Worm (Caenorhabditis elegans): ENCODE results near the gene pges-2.

pges-2 gene

DNA sequence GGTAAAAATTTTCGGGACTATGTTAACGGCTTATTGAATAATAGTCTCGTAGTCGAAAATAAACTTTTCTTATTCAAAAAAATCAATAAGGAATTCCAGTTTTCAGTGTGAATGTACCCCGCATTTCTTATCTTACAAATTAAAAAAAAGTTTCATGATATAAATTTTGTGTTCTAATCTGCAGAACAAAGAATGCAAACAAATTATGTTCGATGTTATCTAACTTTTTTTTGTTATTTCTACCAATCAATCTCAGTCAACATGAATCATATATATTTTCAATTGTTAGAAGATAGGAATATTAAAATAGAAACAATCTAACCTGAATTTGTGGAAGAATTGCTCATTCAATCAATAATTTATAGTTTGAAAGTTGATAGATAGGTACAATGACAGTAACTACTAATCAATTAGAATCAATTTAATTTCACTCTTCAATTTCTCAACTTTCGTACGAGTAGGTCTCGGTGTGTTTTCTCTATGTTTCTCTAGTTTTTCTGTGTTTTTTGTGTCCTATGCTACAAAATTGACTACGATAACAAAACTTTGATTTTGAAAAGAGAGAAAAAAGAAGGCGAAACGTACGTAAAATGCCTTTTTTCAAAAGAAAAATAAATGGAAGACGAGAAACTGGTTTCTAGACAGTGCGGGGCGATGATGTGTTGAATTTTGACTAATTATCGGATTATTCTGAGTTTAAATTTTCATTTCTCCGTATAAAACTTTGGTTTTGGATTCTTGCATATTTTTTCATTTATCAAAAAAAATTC, 17.5 kb downstream of the pges-2 start, which contains the start of the genes unc-43 and Y43C5B.3 (continued):
- peak; percentile 69 for TF ChIP-seq elt-2 (tag; optimal IDR thresholded peaks at IDR 0.05)
- no peak for TF ChIP-seq efl-3 (GFP tag; optimal IDR thresholded peaks at IDR 0.05)
- peak; percentile 83 for TF ChIP-seq blmp-1 (tag; optimal IDR thresholded peaks at IDR 0.05)
- no peak for TF ChIP-seq dpl-1 (GFP tag; optimal IDR thresholded peaks at IDR 0.05)
- no peak for TF ChIP-seq isw-1 (GFP tag; IDR thresholded peaks at IDR 0.05)
- no peak for TF ChIP-seq F16B12.6 (tag; optimal IDR thresholded peaks at IDR 0.05)
- no peak for TF ChIP-seq mef-2 (tag; optimal IDR thresholded peaks at IDR 0.05)
- no peak for TF ChIP-seq lir-3 (tag; optimal IDR thresholded peaks at IDR 0.05; ENCODE audit: poor library complexity)
- no peak for TF ChIP-seq ceh-90 (tag; optimal IDR thresholded peaks at IDR 0.05)
- TF ChIP-seq snpc-4 (tag; optimal IDR thresholded peaks at IDR 0.05) = no peak
- no peak for TF ChIP-seq pqm-1 (tag; optimal IDR thresholded peaks at IDR 0.05)
- TF ChIP-seq nhr-47 (tag; optimal IDR thresholded peaks at IDR 0.05) = no peak
- TF ChIP-seq swsn-7 (tag; optimal IDR thresholded peaks at IDR 0.05) = no peak
- TF ChIP-seq nhr-20 (tag; optimal IDR thresholded peaks at IDR 0.05) = peak; percentile 18
- no peak for TF ChIP-seq lin-14 (GFP tag; optimal IDR thresholded peaks at IDR 0.05)
- no peak for TF ChIP-seq ceh-88 (GFP tag; IDR thresholded peaks at IDR 0.05)
- no peak for TF ChIP-seq Y116A8C.19 (tag; optimal IDR thresholded peaks at IDR 0.05; ENCODE audit: borderline replicate concordance)
- TF ChIP-seq lin-39 (tag; optimal IDR thresholded peaks at IDR 0.05) = no peak
- no peak for TF ChIP-seq hlh-17 (GFP tag; optimal IDR thresholded peaks at IDR 0.05; ENCODE audit: borderline replicate concordance)
- TF ChIP-seq grh-1 (GFP tag; IDR thresholded peaks at IDR 0.05) = peak; percentile 56
- no peak for TF ChIP-seq ces-1 (GFP tag; optimal IDR thresholded peaks at IDR 0.05)

DNA sequence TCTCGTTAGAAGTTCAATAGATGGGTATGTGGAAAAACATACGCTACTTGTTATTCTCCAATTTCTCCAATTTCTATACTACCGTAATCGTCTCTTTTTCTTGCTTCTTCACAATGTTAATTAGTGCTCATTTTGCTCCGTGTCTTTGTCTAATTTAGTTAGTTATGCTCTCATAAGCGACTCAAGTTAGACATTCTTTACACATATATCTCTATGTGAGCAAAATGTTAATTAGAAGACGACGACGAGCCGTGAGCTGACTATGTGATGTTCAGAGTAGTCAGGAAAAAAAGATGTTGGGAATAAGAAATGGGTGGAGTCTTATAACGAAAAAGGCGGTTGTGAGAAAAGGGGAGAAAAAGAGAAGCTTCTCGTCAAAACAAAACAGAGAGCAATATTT, 20.1 kb downstream of the pges-2 start:
- TF ChIP-seq nhr-237 (tag; optimal IDR thresholded peaks at IDR 0.05) (no peak), lsy-2 (tag; optimal IDR thresholded peaks at IDR 0.05) (peak in 1 of 2 experiments; percentile 43), nhr-77 (tag; optimal IDR thresholded peaks at IDR 0.05) (no peak), unc-98 (GFP tag; IDR thresholded peaks at IDR 0.05) (no peak), efl-1 (optimal IDR thresholded peaks at IDR 0.05) (no peak), efl-1 (GFP tag; optimal IDR thresholded peaks at IDR 0.05 in 1 of 2) (peak in 1 of 2 experiments; percentile 60), lin-14 (GFP tag; optimal IDR thresholded peaks at IDR 0.05) (peak; percentile 70), ets-5 (GFP tag; IDR thresholded peaks at IDR 0.05) (no peak), unc-86 (tag; optimal IDR thresholded peaks at IDR 0.05) (peak; percentile 3), dsc-1 (tag; optimal IDR thresholded peaks at IDR 0.05) (peak; percentile 20)

DNA sequence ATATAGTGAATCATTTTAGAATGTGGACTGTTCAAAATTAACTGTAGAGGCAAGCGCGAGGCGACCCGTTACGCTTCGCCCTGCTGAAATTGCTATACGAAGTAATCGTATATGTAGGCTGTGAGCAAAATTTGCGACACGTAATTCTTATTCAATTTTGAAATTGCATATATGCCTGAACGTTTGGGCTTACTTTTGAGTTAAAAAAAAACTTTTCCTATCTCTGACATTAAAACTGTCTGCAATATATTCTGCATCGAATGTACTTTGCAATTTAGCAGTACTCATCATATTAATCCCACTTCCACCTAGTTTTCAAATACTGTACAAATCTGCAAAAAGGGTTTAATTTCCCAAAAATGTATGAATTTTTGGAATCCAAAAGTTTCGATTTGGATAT, 20.6 kb downstream of the pges-2 start:
- TF ChIP-seq hlh-4 (tag; optimal IDR thresholded peaks at IDR 0.05) = no peak

DNA sequence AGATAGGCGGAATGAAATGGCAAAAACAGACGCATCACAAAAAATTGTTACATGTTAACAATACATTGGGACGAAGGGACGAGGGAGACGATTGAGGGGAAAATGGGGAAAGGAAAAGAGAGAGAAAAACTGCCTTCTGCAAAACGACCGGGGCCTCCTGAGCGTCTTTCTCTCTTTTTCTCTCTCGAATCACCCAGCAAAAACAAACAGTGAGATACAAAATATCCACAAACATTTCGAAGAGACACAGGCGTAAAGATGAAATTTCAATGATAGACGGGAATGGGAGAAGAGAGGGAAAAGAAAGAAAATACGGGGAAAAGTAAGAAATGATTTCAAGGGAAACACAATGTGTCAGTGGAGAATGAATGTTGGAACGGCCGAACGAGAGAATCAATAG, 21.6 kb downstream of the pges-2 start:
- TF ChIP-seq mab-9 (GFP tag; IDR thresholded peaks at IDR 0.05) = no peak
- TF ChIP-seq egl-13 (tag; optimal IDR thresholded peaks at IDR 0.05) = no peak
- TF ChIP-seq lsy-2 (tag; optimal IDR thresholded peaks at IDR 0.05) = peak; percentile 12 to 75
- no peak for TF ChIP-seq unc-130 (tag; optimal IDR thresholded peaks at IDR 0.05)
- peak; percentile 40 for TF ChIP-seq tbx-2 (tag; optimal IDR thresholded peaks at IDR 0.05)
- TF ChIP-seq pax-3 (tag; optimal IDR thresholded peaks at IDR 0.05) = no peak
- no peak for TF ChIP-seq sox-4 (tag; optimal IDR thresholded peaks at IDR 0.05)
- TF ChIP-seq jun-1 (tag; optimal IDR thresholded peaks at IDR 0.05) = peak; percentile 4
- no peak for TF ChIP-seq unc-98 (GFP tag; IDR thresholded peaks at IDR 0.05)
- no peak for TF ChIP-seq pag-3 (tag; optimal IDR thresholded peaks at IDR 0.05; ENCODE audit: borderline replicate concordance, insufficient read depth)
- TF ChIP-seq nhr-47 (tag; optimal IDR thresholded peaks at IDR 0.05) = peak; percentile 34
- no peak for TF ChIP-seq mef-2 (tag; optimal IDR thresholded peaks at IDR 0.05)
- peak in 2 of 3 experiments; percentile 32 for TF ChIP-seq dpl-1 (GFP tag; optimal IDR thresholded peaks at IDR 0.05)
- TF ChIP-seq snu-23 (GFP tag; optimal IDR thresholded peaks at IDR 0.05) = peak; percentile 73
- no peak for TF ChIP-seq fkh-4 (tag; optimal IDR thresholded peaks at IDR 0.05; ENCODE audit: borderline replicate concordance)
- no peak for TF ChIP-seq F16B12.6 (tag; optimal IDR thresholded peaks at IDR 0.05)
- TF ChIP-seq nhr-20 (tag; optimal IDR thresholded peaks at IDR 0.05) = peak; percentile 66
- no peak for TF ChIP-seq nhr-19 (GFP tag; conservative IDR thresholded peaks at IDR 0.05)
- TF ChIP-seq ets-5 (GFP tag; IDR thresholded peaks at IDR 0.05) = no peak
- no peak for TF ChIP-seq nhr-28 (tag; optimal IDR thresholded peaks at IDR 0.05)
- no peak for TF ChIP-seq ztf-11 (tag; optimal IDR thresholded peaks at IDR 0.05)
- peak; percentile 18 for TF ChIP-seq ceh-8 (GFP tag; optimal IDR thresholded peaks at IDR 0.05)
- TF ChIP-seq nhr-237 (tag; optimal IDR thresholded peaks at IDR 0.05) = no peak
- TF ChIP-seq sup-37 (GFP tag; optimal IDR thresholded peaks at IDR 0.05) = no peak
- TF ChIP-seq dsc-1 (tag; optimal IDR thresholded peaks at IDR 0.05) = no peak
